Comparison of ENCODE assay signal across 5 worm cellular contexts in genomic region chrIII:1249111-1249583, ce11.
TF ChIP-seq lines count a peak whose summit lies in the region.

Gene fbxa-76, minus strand, starts transcription at chrIII:1249161.
Gene fbxa-77, plus strand, starts transcription at chrIII:1249475.

TF ChIP-seq in whole organism, L1 larva, 84 proteins besides CTCF, POLR2A, EP300 and RAD21 (continues in another document):
- TF ChIP-seq zag-1 (tag; optimal IDR thresholded peaks at IDR 0.05; lab: Kevin White, UChicago) = no peak
- TF ChIP-seq lsy-2 (tag; optimal IDR thresholded peaks at IDR 0.05; lab: Kevin White, UChicago) = peak in 1 of 2 experiments; percentile 64
- TF ChIP-seq elt-2 (tag; optimal IDR thresholded peaks at IDR 0.05; lab: Kevin White, UChicago) = peak; percentile 5
- TF ChIP-seq snu-23 (GFP tag; optimal IDR thresholded peaks at IDR 0.05; lab: Kevin White, UChicago) = peak; percentile 50
- TF ChIP-seq sox-4 (tag; optimal IDR thresholded peaks at IDR 0.05; lab: Kevin White, UChicago) = no peak
- TF ChIP-seq mep-1 (tag; optimal IDR thresholded peaks at IDR 0.05; lab: Kevin White, UChicago) = peak; percentile 13
- peak; percentile 31 for TF ChIP-seq blmp-1 (tag; optimal IDR thresholded peaks at IDR 0.05; lab: Kevin White, UChicago)
- no peak for TF ChIP-seq nhr-47 (tag; optimal IDR thresholded peaks at IDR 0.05; lab: Kevin White, UChicago)
- TF ChIP-seq skn-1 (tag; optimal IDR thresholded peaks at IDR 0.05; lab: Kevin White, UChicago) = peak; percentile 43
- peak; percentile 24 to 45 (median 37) for TF ChIP-seq dpl-1 (GFP tag; optimal IDR thresholded peaks at IDR 0.05; lab: Kevin White, UChicago)
- peak in 1 of 2 experiments; percentile 6 for TF ChIP-seq mdl-1 (tag; optimal IDR thresholded peaks at IDR 0.05; lab: Kevin White, UChicago)
- TF ChIP-seq lin-35 (GFP tag; optimal IDR thresholded peaks at IDR 0.05; lab: Kevin White, UChicago) = peak; percentile 41 to 65
- TF ChIP-seq nhr-71 (tag; optimal IDR thresholded peaks at IDR 0.05; lab: Kevin White, UChicago) = peak; percentile 20
- peak; percentile 17 for TF ChIP-seq C16A3.4 (tag; optimal IDR thresholded peaks at IDR 0.05; lab: Kevin White, UChicago)
- TF ChIP-seq ets-5 (GFP tag; IDR thresholded peaks at IDR 0.05; lab: Robert Waterston, UW) = no peak
- TF ChIP-seq lin-14 (GFP tag; optimal IDR thresholded peaks at IDR 0.05; lab: Kevin White, UChicago) = peak; percentile 33
- peak; percentile 3 for TF ChIP-seq nhr-77 (tag; optimal IDR thresholded peaks at IDR 0.05; lab: Kevin White, UChicago)
- TF ChIP-seq nhr-20 (tag; optimal IDR thresholded peaks at IDR 0.05; lab: Kevin White, UChicago) = peak; percentile 6

TF ChIP-seq in whole organism, L2 larva, 48 proteins besides CTCF, POLR2A, EP300 and RAD21 (continues in another document):
- TF ChIP-seq lsy-2 (tag; optimal IDR thresholded peaks at IDR 0.05; lab: Kevin White, UChicago) = peak in 1 of 2 experiments; percentile 52
- TF ChIP-seq C34F6.9 (tag; optimal IDR thresholded peaks at IDR 0.05; lab: Kevin White, UChicago) = peak; percentile 38
- TF ChIP-seq nhr-23 (tag; optimal IDR thresholded peaks at IDR 0.05; lab: Kevin White, UChicago) = no peak
- TF ChIP-seq nhr-21 (tag; optimal IDR thresholded peaks at IDR 0.05; lab: Kevin White, UChicago) = no peak
- TF ChIP-seq F13H6.1 (tag; optimal IDR thresholded peaks at IDR 0.05; lab: Kevin White, UChicago) = peak; percentile 52
- no peak for TF ChIP-seq unc-62 (GFP tag; optimal IDR thresholded peaks at IDR 0.05; lab: Kevin White, UChicago)
- TF ChIP-seq unc-55 (GFP tag; optimal IDR thresholded peaks at IDR 0.05; lab: Kevin White, UChicago) = peak; percentile 73
- no peak for TF ChIP-seq gmeb-1 (tag; optimal IDR thresholded peaks at IDR 0.05; lab: Kevin White, UChicago)
- no peak for TF ChIP-seq nhr-12 (tag; optimal IDR thresholded peaks at IDR 0.05; lab: Kevin White, UChicago)
- no peak for TF ChIP-seq mbf-1 (tag; optimal IDR thresholded peaks at IDR 0.05; lab: Kevin White, UChicago)
- TF ChIP-seq nhr-129 (tag; optimal IDR thresholded peaks at IDR 0.05; lab: Kevin White, UChicago) = peak; percentile 71
- peak; percentile 14 for TF ChIP-seq nhr-25 (tag; optimal IDR thresholded peaks at IDR 0.05; lab: Kevin White, UChicago)
- no peak for TF ChIP-seq sem-4 (tag; optimal IDR thresholded peaks at IDR 0.05; lab: Kevin White, UChicago)
- TF ChIP-seq crh-2 (tag; optimal IDR thresholded peaks at IDR 0.05; lab: Kevin White, UChicago) = peak; percentile 41
- no peak for TF ChIP-seq sma-3 (GFP tag; optimal IDR thresholded peaks at IDR 0.05; lab: Kevin White, UChicago)
- TF ChIP-seq ztf-4 (tag; optimal IDR thresholded peaks at IDR 0.05; lab: Kevin White, UChicago) = no peak
- TF ChIP-seq lin-13 (GFP tag; optimal IDR thresholded peaks at IDR 0.05; lab: Kevin White, UChicago) = peak; percentile 10
- no peak for TF ChIP-seq ceh-16 (tag; optimal IDR thresholded peaks at IDR 0.05; lab: Kevin White, UChicago)
- TF ChIP-seq mab-5 (tag; optimal IDR thresholded peaks at IDR 0.05; lab: Kevin White, UChicago) = no peak
- TF ChIP-seq mdl-1 (tag; optimal IDR thresholded peaks at IDR 0.05; lab: Kevin White, UChicago) = no peak

TF ChIP-seq in whole organism, L3 larva, 47 proteins besides CTCF, POLR2A, EP300 and RAD21:
- TF ChIP-seq pqm-1 (tag; optimal IDR thresholded peaks at IDR 0.05; lab: Kevin White, UChicago) = peak; percentile 54
- no peak for TF ChIP-seq jun-1 (tag; optimal IDR thresholded peaks at IDR 0.05; lab: Kevin White, UChicago)
- TF ChIP-seq lin-39 (tag; optimal IDR thresholded peaks at IDR 0.05; lab: Kevin White, UChicago) = peak; percentile 3
- peak; percentile 25 for TF ChIP-seq lin-15B (tag; optimal IDR thresholded peaks at IDR 0.05; lab: Kevin White, UChicago)
- TF ChIP-seq elt-1 (tag; optimal IDR thresholded peaks at IDR 0.05; lab: Kevin White, UChicago) = no peak
- peak; percentile 62 for TF ChIP-seq hmg-11 (tag; optimal IDR thresholded peaks at IDR 0.05; lab: Kevin White, UChicago)
- TF ChIP-seq ama-1 (optimal IDR thresholded peaks at IDR 0.05; lab: Kevin White, UChicago) = no peak
- no peak for TF ChIP-seq nhr-77 (tag; optimal IDR thresholded peaks at IDR 0.05; lab: Kevin White, UChicago)
- peak; percentile 85 for TF ChIP-seq pha-4 (tag; optimal IDR thresholded peaks at IDR 0.05; lab: Kevin White, UChicago)
- TF ChIP-seq elt-2 (tag; optimal IDR thresholded peaks at IDR 0.05; lab: Kevin White, UChicago) = peak; percentile 78
- no peak for TF ChIP-seq mdl-1 (tag; optimal IDR thresholded peaks at IDR 0.05; lab: Kevin White, UChicago)
- TF ChIP-seq ceh-82 (tag; optimal IDR thresholded peaks at IDR 0.05; lab: Kevin White, UChicago) = no peak
- TF ChIP-seq nhr-43 (tag; optimal IDR thresholded peaks at IDR 0.05; lab: Kevin White, UChicago; ENCODE audit: poor library complexity, severe bottlenecking) = no peak
- TF ChIP-seq nhr-237 (tag; optimal IDR thresholded peaks at IDR 0.05; lab: Kevin White, UChicago) = no peak
- TF ChIP-seq elt-3 (tag; optimal IDR thresholded peaks at IDR 0.05; lab: Kevin White, UChicago) = no peak
- peak; percentile 48 for TF ChIP-seq nfya-1 (tag; optimal IDR thresholded peaks at IDR 0.05; lab: Kevin White, UChicago; ENCODE audit: insufficient read depth)
- peak; percentile 37 for TF ChIP-seq skn-1 (tag; optimal IDR thresholded peaks at IDR 0.05; lab: Kevin White, UChicago)

TF ChIP-seq in whole organism, L4 larva, 104 proteins besides CTCF, POLR2A, EP300 and RAD21 (continues in another document):
- no peak for TF ChIP-seq madf-5 (GFP tag; IDR thresholded peaks at IDR 0.05; lab: Robert Waterston, UW)
- TF ChIP-seq daf-16 (GFP tag; optimal IDR thresholded peaks at IDR 0.05; lab: Kevin White, UChicago) = no peak
- peak; percentile 53 for TF ChIP-seq daf-16 (tag; optimal IDR thresholded peaks at IDR 0.05; lab: Kevin White, UChicago)
- TF ChIP-seq hmg-1.1 (GFP tag; IDR thresholded peaks at IDR 0.05; lab: Robert Waterston, UW) = 0 out of 2 replicates have a peak, but pooled peaks have one; percentile 26
- TF ChIP-seq dve-1 (tag; optimal IDR thresholded peaks at IDR 0.05; lab: Kevin White, UChicago; ENCODE audit: insufficient read depth) = peak; percentile 90
- no peak for TF ChIP-seq arid-1 (GFP tag; conservative IDR thresholded peaks at IDR 0.05; lab: Robert Waterston, UW)
- TF ChIP-seq madf-9 (GFP tag; conservative IDR thresholded peaks at IDR 0.05; lab: Robert Waterston, UW) = no peak
- TF ChIP-seq lin-39 (tag; optimal IDR thresholded peaks at IDR 0.05; lab: Kevin White, UChicago) = no peak
- TF ChIP-seq set-16 (GFP tag; IDR thresholded peaks at IDR 0.05; lab: Robert Waterston, UW) = no peak
- no peak for TF ChIP-seq T20F7.1 (GFP tag; optimal IDR thresholded peaks at IDR 0.05; lab: Kevin White, UChicago)
- no peak for TF ChIP-seq ctbp-1 (GFP tag; IDR thresholded peaks at IDR 0.05; lab: Robert Waterston, UW)
- TF ChIP-seq lin-13 (GFP tag; optimal IDR thresholded peaks at IDR 0.05; lab: Kevin White, UChicago) = no peak
- no peak for TF ChIP-seq ceh-62 (tag; optimal IDR thresholded peaks at IDR 0.05; lab: Kevin White, UChicago)
- TF ChIP-seq hlh-11 (tag; optimal IDR thresholded peaks at IDR 0.05; lab: Kevin White, UChicago) = peak; percentile 61
- TF ChIP-seq dmd-8 (GFP tag; IDR thresholded peaks at IDR 0.05; lab: Robert Waterston, UW) = no peak
- no peak for TF ChIP-seq Y105C5A.15 (GFP tag; IDR thresholded peaks at IDR 0.05; lab: Robert Waterston, UW)
- TF ChIP-seq mdl-1 (tag; optimal IDR thresholded peaks at IDR 0.05; lab: Kevin White, UChicago) = peak in 1 of 2 experiments; percentile 3
- no peak for TF ChIP-seq D1046.2 (GFP tag; IDR thresholded peaks at IDR 0.05; lab: Robert Waterston, UW)
- TF ChIP-seq spr-1 (tag; optimal IDR thresholded peaks at IDR 0.05; lab: Kevin White, UChicago) = no peak
- peak; percentile 62 for TF ChIP-seq duxl-1 (tag; optimal IDR thresholded peaks at IDR 0.05; lab: Kevin White, UChicago; ENCODE audit: poor library complexity)
- no peak for TF ChIP-seq unc-62 (GFP tag; optimal IDR thresholded peaks at IDR 0.05 in 1 of 2; lab: Kevin White, UChicago)
- no peak for TF ChIP-seq unc-62 (tag; optimal IDR thresholded peaks at IDR 0.05; lab: Kevin White, UChicago)
- no peak for TF ChIP-seq tag-97 (GFP tag; IDR thresholded peaks at IDR 0.05; lab: Robert Waterston, UW)

TF ChIP-seq in whole organism, young adult, 124 proteins besides CTCF, POLR2A, EP300 and RAD21:
- peak; percentile 72; the same call in 1 of the 2 replicates for TF ChIP-seq hmg-1.2 (GFP tag; IDR thresholded peaks at IDR 0.05; lab: Robert Waterston, UW)
- peak; percentile 5 for TF ChIP-seq F23B12.7 (tag; optimal IDR thresholded peaks at IDR 0.05; lab: Kevin White, UChicago; ENCODE audit: insufficient read depth)
- TF ChIP-seq nhr-80 (tag; optimal IDR thresholded peaks at IDR 0.05; lab: Kevin White, UChicago) = peak; percentile 73
- TF ChIP-seq tbp1 (GFP tag; optimal IDR thresholded peaks at IDR 0.05; lab: Kevin White, UChicago) = peak; percentile 7
- peak; percentile 37 for TF ChIP-seq attf-5 (GFP tag; optimal IDR thresholded peaks at IDR 0.05; lab: Kevin White, UChicago)
- TF ChIP-seq hmg-20 (GFP tag; IDR thresholded peaks at IDR 0.05; lab: Robert Waterston, UW) = no peak
- no peak for TF ChIP-seq nhr-27 (tag; optimal IDR thresholded peaks at IDR 0.05; lab: Kevin White, UChicago)
- TF ChIP-seq let-607 (tag; optimal IDR thresholded peaks at IDR 0.05; lab: Kevin White, UChicago) = peak; percentile 19 to 30
- no peak for TF ChIP-seq die-1 (tag; optimal IDR thresholded peaks at IDR 0.05; lab: Kevin White, UChicago)
- TF ChIP-seq cebp-1 (GFP tag; IDR thresholded peaks at IDR 0.05; lab: Robert Waterston, UW) = no peak
- TF ChIP-seq cebp-1 (tag; optimal IDR thresholded peaks at IDR 0.05; lab: Kevin White, UChicago) = peak; percentile 19
